Fruit fly (Drosophila melanogaster) whole organism, embryonic: ENCODE data around the gene CG2256.

Source experiments
- Awh ChIP-seq: fragments of 200-800 bp; sonication (Bioruptor generic); IDR thresholded peaks from 2 replicates; pipeline ENCODE4, ENCODE4 v1.3.6; 2022; ENCODE audit warnings: missing biosample characterization, missing genetic modification characterization
- Bgb ChIP-seq: fragments of 200-800 bp; sonication (Bioruptor generic); IDR thresholded peaks from 2 replicates; pipeline ENCODE4 v1.3.6; 2022; ENCODE audit warnings: missing biosample characterization, missing genetic modification characterization; ENCODE audit not compliant: partially characterized antibody
- CG10366 ChIP-seq: fragments of 200-800 bp; sonication (Bioruptor generic); IDR thresholded peaks from 2 replicates; pipeline ENCODE4 v1.3.6; 2022; ENCODE audit warnings: missing biosample characterization, missing genetic modification characterization
- CG10959 ChIP-seq: fragments of 200-800 bp; sonication (Bioruptor generic); IDR thresholded peaks from 2 replicates; pipeline ENCODE4 v1.3.6; 2022; ENCODE audit warnings: missing biosample characterization, missing genetic modification characterization
- CG12219 ChIP-seq: fragments of 200-800 bp; sonication (Bioruptor generic); optimal IDR thresholded peaks from 3 replicates; lab custom pipeline; 2018; ENCODE audit warnings: missing biosample characterization, mild to moderate bottlenecking, missing genetic modification characterization
- CG12769 ChIP-seq: fragments of 200-800 bp; sonication (Bioruptor generic); optimal IDR thresholded peaks from 2 replicates; lab custom pipeline; 2019; ENCODE audit warnings: missing biosample characterization, mild to moderate bottlenecking, missing genetic modification characterization, moderate library complexity
- CG14050 ChIP-seq: fragments of 200-800 bp; sonication (Bioruptor generic); IDR thresholded peaks from 3 replicates; pipeline ENCODE4 v1.3.6; 2022; ENCODE audit warnings: missing biosample characterization, missing genetic modification characterization
- CG15073 ChIP-seq: fragments of 200-800 bp; sonication (Bioruptor generic); optimal IDR thresholded peaks from 2 replicates; lab custom pipeline; 2016; ENCODE audit warnings: missing biosample characterization, missing genetic modification characterization
- CG15514 ChIP-seq: fragments of 200-800 bp; sonication (Bioruptor generic); optimal IDR thresholded peaks from 3 replicates; lab custom pipeline; 2017; ENCODE audit warnings: missing biosample characterization, missing genetic modification characterization, mild to moderate bottlenecking, moderate library complexity, missing genetic modification reagents
- CG17361 ChIP-seq: fragments of 200-800 bp; sonication (Bioruptor generic); IDR thresholded peaks from 3 replicates; pipeline ENCODE4 v1.3.6; 2022; ENCODE audit warnings: missing biosample characterization, missing genetic modification characterization
- CG17612 ChIP-seq: fragments of 200-800 bp; sonication (Bioruptor generic); IDR thresholded peaks from 2 replicates; pipeline ENCODE4 v1.3.6; 2022; ENCODE audit warnings: missing biosample characterization, missing genetic modification characterization
- CG32772 ChIP-seq: fragments of 200-800 bp; sonication (Bioruptor generic); IDR thresholded peaks from 2 replicates; pipeline ENCODE4 v1.3.6; 2022; ENCODE audit warnings: missing biosample characterization, missing genetic modification characterization
- CG34376 ChIP-seq: fragments of 200-800 bp; sonication (Bioruptor generic); optimal IDR thresholded peaks from 2 replicates; lab custom pipeline; 2018; ENCODE audit warnings: missing biosample characterization, mild to moderate bottlenecking, missing genetic modification characterization
- CG34422 ChIP-seq: fragments of 200-800 bp; sonication (Bioruptor generic); IDR thresholded peaks from 3 replicates; pipeline ENCODE4 v1.3.6; 2022; ENCODE audit warnings: missing biosample characterization, missing genetic modification characterization
- CG4282 ChIP-seq: fragments of 200-800 bp; sonication (Bioruptor generic); optimal IDR thresholded peaks from 2 replicates; lab custom pipeline; 2016; ENCODE audit warnings: missing biosample characterization, missing genetic modification characterization
- CG4328 ChIP-seq: fragments of 200-800 bp; sonication (Bioruptor generic); optimal IDR thresholded peaks from 3 replicates; lab custom pipeline; 2017; ENCODE audit warnings: missing biosample characterization, missing genetic modification reagents, missing genetic modification characterization
- CG8089 ChIP-seq: fragments of 200-800 bp; sonication (Bioruptor generic); optimal IDR thresholded peaks from 3 replicates; lab custom pipeline; 2016; ENCODE audit warnings: missing biosample characterization, missing genetic modification characterization
- CG8281 ChIP-seq: fragments of 200-800 bp; sonication (Bioruptor generic); optimal IDR thresholded peaks from 2 replicates; lab custom pipeline; 2018; ENCODE audit warnings: missing biosample characterization, mild to moderate bottlenecking, missing genetic modification characterization, moderate library complexity
- CG8924 ChIP-seq: fragments of 200-800 bp; optimal IDR thresholded peaks from 3 replicates; lab custom pipeline; 2019; ENCODE audit warnings: missing biosample characterization, mild to moderate bottlenecking, missing genetic modification characterization, moderate library complexity
- CG8944 ChIP-seq: fragments of 200-800 bp; sonication (Bioruptor generic); optimal IDR thresholded peaks from 3 replicates; lab custom pipeline; 2016; ENCODE audit warnings: missing biosample characterization, missing genetic modification characterization
- Drgx ChIP-seq: fragments of 200-800 bp; sonication (Bioruptor generic); IDR thresholded peaks from 2 replicates; pipeline ENCODE4 v1.3.6; 2022; ENCODE audit warnings: missing biosample characterization, missing genetic modification characterization
- Fer1 ChIP-seq: fragments of 200-800 bp; sonication (Bioruptor generic); optimal IDR thresholded peaks from 2 replicates; lab custom pipeline; 2017; ENCODE audit warnings: missing biosample characterization, mild to moderate bottlenecking, missing genetic modification characterization
- H2.0 ChIP-seq: fragments of 200-800 bp; sonication (Bioruptor generic); IDR thresholded peaks from 2 replicates; pipeline ENCODE4 v1.3.6; 2022; ENCODE audit warnings: missing biosample characterization, missing genetic modification characterization
- Hmx ChIP-seq: fragments of 200-800 bp; sonication (Bioruptor generic); optimal IDR thresholded peaks from 2 replicates; lab custom pipeline; 2016; ENCODE audit warnings: missing biosample characterization, missing genetic modification characterization
- Lhr ChIP-seq: fragments of 200-800 bp; sonication (Bioruptor generic); optimal IDR thresholded peaks from 3 replicates; lab custom pipeline; 2017; ENCODE audit warnings: mild to moderate bottlenecking, missing biosample characterization, missing genetic modification reagents, missing genetic modification characterization
- MTF-1 ChIP-seq: fragments of 200-800 bp; sonication (Bioruptor generic); optimal IDR thresholded peaks from 2 replicates; lab custom pipeline; 2018; ENCODE audit warnings: missing biosample characterization, mild to moderate bottlenecking, missing genetic modification characterization, borderline replicate concordance
- Pdp1 ChIP-seq, 2 experiments: fragments of 200-800 bp; sonication (Bioruptor generic); optimal IDR thresholded peaks; 3 replicates each; lab custom pipeline; 2016; ENCODE audit warnings: missing biosample characterization in 2 of 2, missing genetic modification characterization in 2 of 2, mild to moderate bottlenecking in 1 of 2, moderate library complexity in 1 of 2
- Poxn ChIP-seq: fragments of 200-800 bp; sonication (Bioruptor generic); IDR thresholded peaks from 2 replicates; pipeline ENCODE4 v1.3.6; 2022; ENCODE audit warnings: missing biosample characterization, missing genetic modification characterization
- TFAM ChIP-seq: fragments of 200-800 bp; sonication (Bioruptor generic); optimal IDR thresholded peaks from 2 replicates; lab custom pipeline; 2017; ENCODE audit warnings: missing biosample characterization, missing genetic modification characterization, inconsistent platforms
- Trl ChIP-seq, 3 experiments: fragments of >200 bp in 2 of 3; fragments of 200-800 bp in 1 of 3; sonication (Bioruptor generic) in 1 of 3; optimal IDR thresholded peaks; 2 replicates in 1 of 3; 3 replicates in 2 of 3; lab custom pipeline; 2016 to 2017; ENCODE audit warnings: missing biosample characterization in 1 of 3, missing genetic modification characterization in 1 of 3
- YL-1 ChIP-seq: fragments of 200-800 bp; sonication (Bioruptor generic); optimal IDR thresholded peaks from 3 replicates; lab custom pipeline; 2017; ENCODE audit warnings: missing biosample characterization, mild to moderate bottlenecking, missing genetic modification characterization
- ab ChIP-seq: fragments of 200-800 bp; sonication (Bioruptor generic); optimal IDR thresholded peaks from 2 replicates; lab custom pipeline; 2016; ENCODE audit warnings: missing biosample characterization, missing genetic modification characterization
- amos ChIP-seq: fragments of 200-800 bp; sonication (Bioruptor generic); IDR thresholded peaks from 2 replicates; pipeline ENCODE4 v1.3.6; 2022; ENCODE audit warnings: missing biosample characterization, missing genetic modification characterization; ENCODE audit not compliant: partially characterized antibody
- az2 ChIP-seq: fragments of 200-800 bp; sonication (Bioruptor generic); optimal IDR thresholded peaks from 3 replicates; lab custom pipeline; 2016; ENCODE audit warnings: missing biosample characterization, missing genetic modification characterization
- dysf ChIP-seq: fragments of 200-800 bp; sonication (Bioruptor generic); IDR thresholded peaks from 3 replicates; pipeline ENCODE4 v1.3.6; 2022; ENCODE audit warnings: missing biosample characterization, missing genetic modification characterization
- fru ChIP-seq: fragments of >200 bp; optimal IDR thresholded peaks from 2 replicates; lab custom pipeline; 2017
- gce ChIP-seq: fragments of 200-800 bp; sonication (Bioruptor generic); IDR thresholded peaks from 3 replicates; pipeline ENCODE4 v1.3.6; 2022; ENCODE audit warnings: missing biosample characterization, missing genetic modification characterization
- gro ChIP-seq: fragments of 200-800 bp; sonication (Bioruptor generic); optimal IDR thresholded peaks from 2 replicates; lab custom pipeline; 2016; ENCODE audit warnings: missing biosample characterization, missing genetic modification characterization
- ken ChIP-seq: fragments of 200-800 bp; sonication (Bioruptor generic); IDR thresholded peaks from 3 replicates; pipeline ENCODE4 v1.3.6; 2022; ENCODE audit warnings: missing biosample characterization, missing genetic modification characterization
- nerfin-1 ChIP-seq: fragments of 200-800 bp; sonication (Bioruptor generic); optimal IDR thresholded peaks from 3 replicates; lab custom pipeline; 2019; ENCODE audit warnings: missing biosample characterization, mild to moderate bottlenecking, missing genetic modification characterization, moderate library complexity
- pnt ChIP-seq: fragments of 200-800 bp; sonication (Bioruptor generic); optimal IDR thresholded peaks from 3 replicates; lab custom pipeline; 2016; ENCODE audit warnings: missing biosample characterization, missing genetic modification characterization
- psq ChIP-seq: fragments of 200-800 bp; sonication (Bioruptor generic); optimal IDR thresholded peaks from 2 replicates; lab custom pipeline; 2017; ENCODE audit warnings: missing biosample characterization, missing genetic modification characterization
- seq ChIP-seq: fragments of 200-800 bp; sonication (Bioruptor generic); IDR thresholded peaks from 2 replicates; pipeline ENCODE4 v1.3.6; 2022; ENCODE audit warnings: missing biosample characterization, missing genetic modification characterization
- slou ChIP-seq: fragments of 200-800 bp; sonication (Bioruptor generic); optimal IDR thresholded peaks from 3 replicates; lab custom pipeline; 2016; ENCODE audit warnings: missing biosample characterization, missing genetic modification characterization
- so ChIP-seq: fragments of 200-800 bp; sonication (Bioruptor generic); IDR thresholded peaks from 3 replicates; pipeline ENCODE4 v1.3.6; 2022; ENCODE audit warnings: missing biosample characterization, missing genetic modification characterization
- tin ChIP-seq: fragments of 200-800 bp; sonication (Bioruptor generic); optimal IDR thresholded peaks from 3 replicates; lab custom pipeline; 2016; ENCODE audit warnings: missing biosample characterization, missing genetic modification characterization
- ttk ChIP-seq: fragments of 200-800 bp; sonication (Bioruptor generic); IDR thresholded peaks from 2 replicates; pipeline ENCODE4 v2.1.2; 2022; ENCODE audit warnings: missing biosample characterization, missing genetic modification characterization
- vnd ChIP-seq: fragments of 200-800 bp; sonication (Bioruptor generic); IDR thresholded peaks from 3 replicates; pipeline ENCODE4 v1.3.6; 2022; ENCODE audit warnings: missing biosample characterization, missing genetic modification characterization; ENCODE audit not compliant: partially characterized antibody
- wor ChIP-seq: fragments of 200-800 bp; sonication (Bioruptor generic); IDR thresholded peaks from 2 replicates; pipeline ENCODE4 v1.3.6; 2022; ENCODE audit warnings: missing biosample characterization, missing genetic modification characterization
- zen ChIP-seq: fragments of 200-800 bp; sonication (Bioruptor generic); optimal IDR thresholded peaks from 3 replicates; lab custom pipeline; 2018; ENCODE audit warnings: missing biosample characterization, mild to moderate bottlenecking, missing genetic modification characterization, moderate library complexity

Gene CG2256

DNA sequence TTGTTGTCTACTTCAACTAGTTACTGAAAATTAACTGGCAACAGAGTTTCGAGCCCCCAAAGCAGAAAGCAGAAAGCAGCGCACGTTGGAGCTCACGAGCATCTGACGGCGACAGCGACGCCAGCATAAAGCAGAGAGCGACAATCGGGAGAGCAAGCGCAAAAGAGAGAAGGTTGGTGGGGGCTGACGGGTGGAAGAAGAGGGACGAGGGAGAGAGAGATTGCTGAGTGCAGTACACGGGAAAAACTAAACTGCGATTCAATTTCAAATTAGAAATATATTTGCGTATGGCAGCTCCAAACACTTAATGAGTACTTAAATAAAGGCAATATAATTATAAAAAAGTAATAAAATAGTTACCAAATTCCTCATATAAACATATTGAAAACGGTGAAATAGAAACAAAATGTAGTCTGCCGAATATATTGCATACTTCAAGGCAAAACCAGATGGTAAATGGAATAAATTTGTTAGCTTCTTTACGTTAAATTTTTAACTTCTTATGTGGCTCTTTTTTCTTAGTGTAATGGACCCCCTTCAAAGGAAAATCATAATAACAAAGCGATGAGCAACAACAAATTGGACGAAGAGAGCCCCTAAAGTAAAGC is 5.2 kb upstream of the CG2256 start (continued):
- TF ChIP-seq Trl (optimal IDR thresholded peaks at IDR 0.05; lab: Kevin White, UChicago) (peak; percentile 88 to 93), Trl (GFP tag; optimal IDR thresholded peaks at IDR 0.05; lab: Kevin White, UChicago) (peak; percentile 79), CG14050 (peak; percentile 91), CG32772 (GFP tag; lab: Robert Waterston, UW) (peak; percentile 85), pnt (peak; percentile 82), CG8944 (GFP tag; lab: Kevin White, UChicago) (peak; percentile 76), CG34422 (peak; percentile 92), CG8281 (tag; lab: Kevin White, UChicago) (peak; percentile 83), CG34376 (GFP tag; lab: Kevin White, UChicago) (peak; percentile 97), CG12219 (GFP tag; lab: Kevin White, UChicago) (peak; percentile 89), nerfin-1 (tag; lab: Kevin White, UChicago) (peak; percentile 94), CG4328 (GFP tag; lab: Kevin White, UChicago) (peak; percentile 97), Drgx (GFP tag; lab: Robert Waterston, UW) (peak; percentile 94), tin (peak; percentile 93), gro (GFP tag; lab: Kevin White, UChicago) (no peak), MTF-1 (GFP tag; lab: Kevin White, UChicago) (peak; percentile 65), CG12769 (tag; lab: Kevin White, UChicago) (peak; percentile 81), so (GFP tag; lab: Robert Waterston, UW) (peak; percentile 94), gce (GFP tag; lab: Robert Waterston, UW) (peak; percentile 83; the same call in 2 of the 3 replicates), CG10366 (GFP tag; lab: Robert Waterston, UW) (peak; percentile 90), az2 (GFP tag; lab: Kevin White, UChicago) (peak; percentile 94), CG4282 (GFP tag; lab: Kevin White, UChicago) (peak; percentile 54), CG8924 (tag; lab: Kevin White, UChicago) (peak; percentile 97), ttk (GFP tag; lab: Robert Waterston, UW) (peak; percentile 89), vnd (GFP tag; lab: Robert Waterston, UW) (no peak), CG8089 (GFP tag; lab: Kevin White, UChicago) (peak; percentile 55), Poxn (peak; percentile 59), YL-1 (GFP tag; lab: Kevin White, UChicago) (peak; percentile 67), CG17361 (peak; percentile 97), psq (GFP tag; lab: Kevin White, UChicago) (peak; percentile 87), TFAM (GFP tag; lab: Kevin White, UChicago) (peak; percentile 70), Bgb (GFP tag; lab: Robert Waterston, UW) (0 out of 2 replicates have a peak, but pooled peaks have one; percentile 17), ab (GFP tag; lab: Kevin White, UChicago) (peak; percentile 56), Awh (GFP tag; lab: Robert Waterston, UW) (peak; percentile 85), zen (tag; lab: Kevin White, UChicago) (peak; percentile 82), dysf (peak; percentile 96), Pdp1 (GFP tag; optimal IDR thresholded peaks at IDR 0.05; lab: Kevin White, UChicago) (peak; percentile 75 to 89), wor (GFP tag; lab: Robert Waterston, UW) (peak; percentile 89), H2.0 (GFP tag; lab: Robert Waterston, UW) (peak; percentile 88), CG15073 (GFP tag; lab: Kevin White, UChicago) (peak; percentile 46), CG15514 (GFP tag; lab: Kevin White, UChicago) (peak; percentile 83), fru (no peak), amos (no peak), Lhr (GFP tag; lab: Kevin White, UChicago) (peak; percentile 80), ken (GFP tag; lab: Robert Waterston, UW) (peak; percentile 82), CG17612 (GFP tag; lab: Robert Waterston, UW) (peak; percentile 51; the same call in 1 of the 2 replicates), seq (peak; percentile 93), CG10959 (GFP tag; lab: Robert Waterston, UW) (peak; percentile 66), slou (GFP tag; lab: Kevin White, UChicago) (peak; percentile 94), Fer1 (peak; percentile 96), Hmx (GFP tag; lab: Kevin White, UChicago) (peak; percentile 67)
